Worm (Caenorhabditis elegans): ENCODE results near the gene zip-10.

zip-10 gene

DNA sequence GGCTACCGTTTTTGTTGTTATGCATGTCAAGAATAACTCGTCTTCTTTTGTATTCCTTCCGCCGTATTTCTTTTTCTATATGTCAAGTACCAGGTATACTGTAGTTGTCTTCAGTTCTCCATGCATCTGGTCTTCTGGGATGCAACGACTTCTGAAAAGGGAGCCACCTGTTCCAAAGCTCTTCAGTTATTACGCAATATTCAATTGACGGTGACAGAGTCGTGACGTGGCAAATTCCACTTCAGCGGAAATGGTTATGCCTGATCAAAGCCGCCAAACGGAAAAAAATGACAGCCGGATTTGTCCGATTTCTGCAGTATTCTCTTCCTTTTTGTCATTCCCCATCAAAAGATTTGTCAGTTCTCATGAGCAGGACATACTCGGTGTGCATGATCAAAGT is 5.9 kb upstream of the zip-10 start:
- TF ChIP-seq egl-13 (tag; optimal IDR thresholded peaks at IDR 0.05) (no peak), blmp-1 (tag; optimal IDR thresholded peaks at IDR 0.05) (no peak), tbx-2 (tag; optimal IDR thresholded peaks at IDR 0.05) (no peak), pax-3 (tag; optimal IDR thresholded peaks at IDR 0.05) (no peak), nhr-77 (tag; optimal IDR thresholded peaks at IDR 0.05) (no peak), efl-3 (GFP tag; optimal IDR thresholded peaks at IDR 0.05) (no peak), nhr-12 (tag; optimal IDR thresholded peaks at IDR 0.05) (no peak), C04F5.9 (tag; optimal IDR thresholded peaks at IDR 0.05) (no peak), mep-1 (tag; optimal IDR thresholded peaks at IDR 0.05) (no peak), nhr-76 (tag; optimal IDR thresholded peaks at IDR 0.05) (no peak), dsc-1 (tag; optimal IDR thresholded peaks at IDR 0.05) (no peak), lin-35 (GFP tag; optimal IDR thresholded peaks at IDR 0.05) (no peak), ztf-11 (tag; optimal IDR thresholded peaks at IDR 0.05) (no peak), ceh-90 (tag; optimal IDR thresholded peaks at IDR 0.05) (no peak), nhr-28 (tag; optimal IDR thresholded peaks at IDR 0.05) (no peak), elt-3 (tag; optimal IDR thresholded peaks at IDR 0.05) (no peak), zip-4 (GFP tag; optimal IDR thresholded peaks at IDR 0.05) (no peak), F16B12.6 (tag; optimal IDR thresholded peaks at IDR 0.05) (no peak)

ce11 chrV:11653095-11653494 is 2.5 kb upstream of the zip-10 start:
- no peak for TF ChIP-seq efl-3 (GFP tag; optimal IDR thresholded peaks at IDR 0.05)
- TF ChIP-seq lsy-2 (tag; optimal IDR thresholded peaks at IDR 0.05): no peak

ce11 chrV:11649254-11649653 is 1.3 kb downstream of the zip-10 start:
- TF ChIP-seq nhr-77 (tag; optimal IDR thresholded peaks at IDR 0.05) (no peak), pag-3 (tag; optimal IDR thresholded peaks at IDR 0.05; ENCODE audit: borderline replicate concordance, insufficient read depth) (no peak), nhr-47 (tag; optimal IDR thresholded peaks at IDR 0.05) (no peak), vab-15 (tag; optimal IDR thresholded peaks at IDR 0.05) (no peak), elt-2 (tag; optimal IDR thresholded peaks at IDR 0.05) (peak; percentile 75), nhr-11 (tag; optimal IDR thresholded peaks at IDR 0.05) (no peak), nhr-20 (tag; optimal IDR thresholded peaks at IDR 0.05) (peak; percentile 27), efl-1 (optimal IDR thresholded peaks at IDR 0.05) (no peak), efl-1 (GFP tag; optimal IDR thresholded peaks at IDR 0.05 in 1 of 2) (peak in 1 of 2 experiments; percentile 19)

DNA sequence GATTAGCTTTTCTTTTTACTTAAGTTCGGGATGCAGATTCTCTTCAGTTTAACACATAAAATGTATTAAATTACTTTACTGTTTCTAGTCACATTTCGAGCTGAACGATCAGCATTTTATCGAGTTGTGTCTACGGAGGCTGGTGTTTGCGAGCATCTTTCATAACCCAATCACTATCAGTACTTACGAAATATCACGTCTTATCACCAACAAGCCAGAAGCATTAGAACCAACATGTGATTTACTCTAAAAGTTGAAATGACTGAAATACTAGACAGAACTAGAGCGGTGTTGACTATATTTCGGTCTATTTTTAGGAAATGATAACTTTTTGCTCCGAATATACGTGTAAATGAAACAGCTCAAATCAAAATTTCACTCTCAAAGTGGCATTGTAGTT is 2.1 kb downstream of the zip-10 start:
- TF ChIP-seq nhr-90 (tag; optimal IDR thresholded peaks at IDR 0.05; ENCODE audit: poor library complexity) (peak; percentile 8), ceh-90 (tag; optimal IDR thresholded peaks at IDR 0.05) (no peak), mdl-1 (tag; optimal IDR thresholded peaks at IDR 0.05) (no peak), ceh-8 (GFP tag; optimal IDR thresholded peaks at IDR 0.05) (no peak), lin-35 (GFP tag; optimal IDR thresholded peaks at IDR 0.05) (peak in 1 of 2 experiments; percentile 42), elt-2 (tag; optimal IDR thresholded peaks at IDR 0.05) (peak; percentile 89), nhr-20 (tag; optimal IDR thresholded peaks at IDR 0.05) (peak; percentile 49), nhr-77 (tag; optimal IDR thresholded peaks at IDR 0.05) (no peak), F16B12.6 (tag; optimal IDR thresholded peaks at IDR 0.05) (no peak), C16A3.4 (tag; optimal IDR thresholded peaks at IDR 0.05) (no peak), fkh-10 (GFP tag; optimal IDR thresholded peaks at IDR 0.05) (no peak), nhr-71 (tag; optimal IDR thresholded peaks at IDR 0.05) (peak; percentile 19), tlp-1 (tag; optimal IDR thresholded peaks at IDR 0.05) (no peak), hlh-17 (GFP tag; optimal IDR thresholded peaks at IDR 0.05; ENCODE audit: borderline replicate concordance) (no peak), pqm-1 (tag; optimal IDR thresholded peaks at IDR 0.05) (peak; percentile 32), C04F5.9 (tag; optimal IDR thresholded peaks at IDR 0.05) (no peak), efl-3 (GFP tag; optimal IDR thresholded peaks at IDR 0.05) (no peak), lin-14 (GFP tag; optimal IDR thresholded peaks at IDR 0.05) (no peak), ztf-4 (tag; optimal IDR thresholded peaks at IDR 0.05) (no peak)

All from whole organism, L1 larva.